Fruit fly (Drosophila melanogaster) whole organism, wandering third instar larva: ENCODE data around the gene CG43134.

Experiments
- Abd-B ChIP-seq: fragments of >200 bp; optimal IDR thresholded peaks from 2 replicates; lab custom pipeline; 2017; ENCODE audit warnings: missing biosample characterization, missing genetic modification characterization
- Dif ChIP-seq: fragments of 200-275, 200-300 bp; sonication (Bioruptor generic); optimal IDR thresholded peaks from 2 replicates; lab custom pipeline; 2018; ENCODE audit warnings: missing biosample characterization, missing genetic modification characterization; ENCODE audit not compliant: partially characterized antibody
- Hr83 ChIP-seq: fragments of 200-300 bp; sonication (Bioruptor generic); optimal IDR thresholded peaks from 2 replicates; lab custom pipeline; 2016; ENCODE audit warnings: missing biosample characterization, mild to moderate bottlenecking, missing genetic modification characterization, moderate library complexity; ENCODE audit not compliant: poor library complexity, severe bottlenecking
- Myc ChIP-seq: fragments of >200 bp; optimal IDR thresholded peaks from 2 replicates; lab custom pipeline; 2017
- Vsx2 ChIP-seq: fragments of 200-300, 225-300 bp; sonication (Bioruptor generic); optimal IDR thresholded peaks from 2 replicates; lab custom pipeline; 2018; ENCODE audit warnings: missing biosample characterization, missing genetic modification characterization; ENCODE audit not compliant: partially characterized antibody
- foxo ChIP-seq, 2 experiments: fragments of 200-800 bp; sonication (Bioruptor generic); optimal IDR thresholded peaks; 2 replicates in 1 of 2; 3 replicates in 1 of 2; lab custom pipeline; 2016 to 2017; ENCODE audit warnings: missing biosample characterization in 2 of 2, missing genetic modification characterization in 2 of 2
- pan ChIP-seq: fragments of >200 bp; optimal IDR thresholded peaks from 2 replicates; lab custom pipeline; 2017
- psq ChIP-seq: fragments of 200-800 bp; sonication (Bioruptor generic); optimal IDR thresholded peaks from 3 replicates; lab custom pipeline; 2017; ENCODE audit warnings: missing biosample characterization, mild to moderate bottlenecking, missing genetic modification characterization, moderate library complexity
- sage ChIP-seq: fragments of 200-800 bp; sonication (Bioruptor generic); optimal IDR thresholded peaks from 2 replicates; lab custom pipeline; 2016; ENCODE audit warnings: missing biosample characterization, mild to moderate bottlenecking, missing genetic modification characterization
- sv ChIP-seq: fragments of 200-800 bp; sonication (Bioruptor generic); optimal IDR thresholded peaks from 3 replicates; lab custom pipeline; 2016; ENCODE audit warnings: missing biosample characterization, missing genetic modification characterization
- usp ChIP-seq: fragments of >200 bp; optimal IDR thresholded peaks from 2 replicates; lab custom pipeline; 2017; ENCODE audit warnings: missing biosample characterization, missing genetic modification characterization

dm6 chrX:4202235-4202794 lies 44.8 kb upstream of the CG43134 start:
- TF ChIP-seq psq (GFP tag; lab: Kevin White, UChicago) (no peak), usp (GFP tag; lab: Kevin White, UChicago) (no peak), pan (no peak), Vsx2 (GFP tag; lab: Kevin White, UChicago) (no peak), sv (GFP tag; lab: Kevin White, UChicago) (no peak), Dif (GFP tag; lab: Kevin White, UChicago) (no peak), foxo (GFP tag; optimal IDR thresholded peaks at IDR 0.05; lab: Kevin White, UChicago) (no peak), Hr83 (GFP tag; lab: Kevin White, UChicago) (no peak), sage (GFP tag; lab: Kevin White, UChicago) (no peak), Abd-B (GFP tag; lab: Kevin White, UChicago) (no peak), Myc (lab: Kevin White, UChicago) (no peak)
